Fruit fly (Drosophila melanogaster) whole organism, embryonic: ENCODE results near the gene CG42340.
A peak's percentile ranks its signal among the peaks of the same experiment; 100 is the strongest.

ENCODE experiments used
- Ada2b ChIP-seq: fragments of 200-800 bp; sonication (Bioruptor generic); IDR thresholded peaks from 2 replicates; pipeline ENCODE4 v1.3.6; 2022; ENCODE audit warnings: missing biosample characterization, missing genetic modification characterization
- Adf1 ChIP-seq: fragments of 200-800 bp; sonication (Bioruptor generic); IDR thresholded peaks from 2 replicates; pipeline ENCODE4 v1.3.6; 2022; ENCODE audit warnings: missing biosample characterization, missing genetic modification characterization
- Atf3 ChIP-seq: fragments of 200-800 bp; sonication (Bioruptor generic); optimal IDR thresholded peaks from 3 replicates; lab custom pipeline; 2016; ENCODE audit warnings: missing biosample characterization, missing genetic modification characterization
- BEAF-32 ChIP-seq: fragments of 200-800 bp; sonication (Bioruptor generic); optimal IDR thresholded peaks from 3 replicates; lab custom pipeline; 2017; ENCODE audit warnings: missing biosample characterization, missing genetic modification characterization, mild to moderate bottlenecking, moderate library complexity, missing genetic modification reagents
- Bteb2 ChIP-seq: fragments of 200-800 bp; sonication (Bioruptor generic); optimal IDR thresholded peaks from 2 replicates; lab custom pipeline; 2016; ENCODE audit warnings: missing biosample characterization, missing genetic modification characterization
- CG10366 ChIP-seq: fragments of 200-800 bp; sonication (Bioruptor generic); IDR thresholded peaks from 2 replicates; pipeline ENCODE4 v1.3.6; 2022; ENCODE audit warnings: missing biosample characterization, missing genetic modification characterization
- CG10565 ChIP-seq: fragments of 200-800 bp; sonication (Bioruptor generic); optimal IDR thresholded peaks from 3 replicates; lab custom pipeline; 2016; ENCODE audit warnings: missing biosample characterization, mild to moderate bottlenecking, missing genetic modification characterization
- CG11504 ChIP-seq: fragments of 200-800 bp; sonication (Bioruptor generic); optimal IDR thresholded peaks from 3 replicates; lab custom pipeline; 2019; ENCODE audit warnings: missing biosample characterization, mild to moderate bottlenecking, missing genetic modification characterization, moderate library complexity
- CG13296 ChIP-seq: fragments of 200-800 bp; sonication (Bioruptor generic); optimal IDR thresholded peaks from 3 replicates; lab custom pipeline; 2018; ENCODE audit warnings: missing biosample characterization, mild to moderate bottlenecking, missing genetic modification characterization
- CG14860 ChIP-seq: fragments of 200-800 bp; sonication (Bioruptor generic); IDR thresholded peaks from 3 replicates; pipeline ENCODE4 v1.3.6; 2022; ENCODE audit warnings: missing biosample characterization, missing genetic modification characterization; ENCODE audit not compliant: partially characterized antibody
- CG15479 ChIP-seq: fragments of 200-800 bp; sonication (Bioruptor generic); optimal IDR thresholded peaks from 3 replicates; lab custom pipeline; 2019; ENCODE audit warnings: missing biosample characterization, mild to moderate bottlenecking, missing genetic modification characterization, moderate library complexity
- CG15601 ChIP-seq: fragments of 200-800 bp; sonication (Bioruptor generic); optimal IDR thresholded peaks from 3 replicates; lab custom pipeline; 2019; ENCODE audit warnings: missing biosample characterization, mild to moderate bottlenecking, missing genetic modification characterization, moderate library complexity
- CG16779 ChIP-seq: fragments of 200-800 bp; sonication (Bioruptor generic); IDR thresholded peaks from 2 replicates; pipeline ENCODE4 v1.3.6; 2022; ENCODE audit warnings: missing biosample characterization, missing genetic modification characterization
- CG16863 ChIP-seq: fragments of 200-800 bp; sonication (Bioruptor generic); optimal IDR thresholded peaks from 3 replicates; lab custom pipeline; 2016; ENCODE audit warnings: missing biosample characterization, missing genetic modification characterization
- CG17359 ChIP-seq: fragments of 200-800 bp; sonication (Bioruptor generic); optimal IDR thresholded peaks from 3 replicates; lab custom pipeline; 2018; ENCODE audit warnings: missing biosample characterization, mild to moderate bottlenecking, missing genetic modification characterization, moderate library complexity
- CG18011 ChIP-seq: fragments of 200-800 bp; sonication (Bioruptor generic); optimal IDR thresholded peaks from 2 replicates; lab custom pipeline; 2017; ENCODE audit warnings: missing biosample characterization, missing genetic modification characterization, mild to moderate bottlenecking, moderate library complexity, missing genotype
- CG18476 ChIP-seq: fragments of 200-800 bp; sonication (Bioruptor generic); optimal IDR thresholded peaks from 2 replicates; lab custom pipeline; 2016; ENCODE audit warnings: missing biosample characterization, mild to moderate bottlenecking, missing genetic modification characterization
- CG2129 ChIP-seq: fragments of 200-800 bp; sonication (Bioruptor generic); IDR thresholded peaks from 2 replicates; pipeline ENCODE4 v1.3.6; 2022; ENCODE audit warnings: missing biosample characterization, missing genetic modification characterization; ENCODE audit not compliant: partially characterized antibody
- CG2202 ChIP-seq: fragments of 200-800 bp; sonication (Bioruptor generic); optimal IDR thresholded peaks from 2 replicates; lab custom pipeline; 2018; ENCODE audit warnings: missing biosample characterization, mild to moderate bottlenecking, missing genetic modification characterization
- CG31224 ChIP-seq: fragments of 200-800 bp; sonication (Bioruptor generic); IDR thresholded peaks from 2 replicates; pipeline ENCODE4 v1.3.6; 2022; ENCODE audit warnings: missing biosample characterization, missing genetic modification characterization
- CG31441 ChIP-seq: fragments of 200-800 bp; sonication (Bioruptor generic); IDR thresholded peaks from 2 replicates; pipeline ENCODE4 v1.3.6; 2022; ENCODE audit warnings: missing biosample characterization, missing genetic modification characterization
- CG3281 ChIP-seq: fragments of 200-800 bp; sonication (Bioruptor generic); optimal IDR thresholded peaks from 3 replicates; lab custom pipeline; 2017; ENCODE audit warnings: missing biosample characterization, mild to moderate bottlenecking, missing genetic modification characterization
- CG5953 ChIP-seq: fragments of 200-800 bp; sonication (Bioruptor generic); IDR thresholded peaks from 2 replicates; pipeline ENCODE4 v1.3.6; 2022; ENCODE audit warnings: missing biosample characterization, missing genetic modification characterization
- CG8281 ChIP-seq: fragments of 200-800 bp; sonication (Bioruptor generic); optimal IDR thresholded peaks from 2 replicates; lab custom pipeline; 2018; ENCODE audit warnings: missing biosample characterization, mild to moderate bottlenecking, missing genetic modification characterization, moderate library complexity
- CG8359 ChIP-seq: fragments of 200-800 bp; sonication (Bioruptor generic); optimal IDR thresholded peaks from 2 replicates; lab custom pipeline; 2017; ENCODE audit warnings: missing biosample characterization, mild to moderate bottlenecking, missing genetic modification characterization, borderline replicate concordance
- CG9727 ChIP-seq: fragments of 200-800 bp; sonication (Bioruptor generic); optimal IDR thresholded peaks from 3 replicates; lab custom pipeline; 2017; ENCODE audit warnings: missing biosample characterization, mild to moderate bottlenecking, missing genetic modification characterization
- CTCF ChIP-seq: fragments of 200-800 bp; sonication (Bioruptor generic); optimal IDR thresholded peaks from 2 replicates; lab custom pipeline; 2017; ENCODE audit warnings: missing biosample characterization, mild to moderate bottlenecking, missing genetic modification characterization, moderate library complexity
- Dad ChIP-seq: fragments of 200-800 bp; sonication (Bioruptor generic); optimal IDR thresholded peaks from 3 replicates; lab custom pipeline; 2016; ENCODE audit warnings: missing biosample characterization, missing genetic modification characterization
- Deaf1 ChIP-seq: fragments of 200-800 bp; optimal IDR thresholded peaks from 3 replicates; lab custom pipeline; 2019; ENCODE audit warnings: missing biosample characterization, mild to moderate bottlenecking, missing genetic modification characterization, moderate library complexity
- HHEX ChIP-seq: fragments of 200-800 bp; sonication (Bioruptor generic); optimal IDR thresholded peaks from 3 replicates; lab custom pipeline; 2017; ENCODE audit warnings: missing biosample characterization, mild to moderate bottlenecking, missing genetic modification characterization, missing genetic modification reagents
- Hr39 ChIP-seq: fragments of >200 bp; optimal IDR thresholded peaks from 2 replicates; lab custom pipeline; 2017
- Med ChIP-seq: fragments of 200-800 bp; sonication (Bioruptor generic); peaks from one replicate; lab custom pipeline; 2016; ENCODE audit warnings: missing biosample characterization, missing genetic modification characterization, mild to moderate bottlenecking, inconsistent platforms, moderate library complexity
- Meics ChIP-seq: fragments of 200-800 bp; sonication (Bioruptor generic); optimal IDR thresholded peaks from 2 replicates; lab custom pipeline; 2017; ENCODE audit warnings: missing biosample characterization, mild to moderate bottlenecking, missing genetic modification characterization
- NC2α ChIP-seq: fragments of 200-800 bp; sonication (Bioruptor generic); optimal IDR thresholded peaks from 2 replicates; lab custom pipeline; 2016; ENCODE audit warnings: missing biosample characterization, missing genetic modification characterization
- Nf-YC ChIP-seq: fragments of 200-800 bp; optimal IDR thresholded peaks from 3 replicates; lab custom pipeline; 2019; ENCODE audit warnings: missing biosample characterization, mild to moderate bottlenecking, missing genetic modification characterization, moderate library complexity
- Scr ChIP-seq: fragments of 200-800 bp; sonication (Bioruptor generic); IDR thresholded peaks from 2 replicates; pipeline ENCODE4 v1.3.6; 2022; ENCODE audit warnings: missing biosample characterization, missing genetic modification characterization; ENCODE audit not compliant: partially characterized antibody
- Sox100B ChIP-seq: fragments of 200-800 bp; sonication (Bioruptor generic); optimal IDR thresholded peaks from 3 replicates; lab custom pipeline; 2018; ENCODE audit warnings: missing biosample characterization, mild to moderate bottlenecking, missing genetic modification characterization
- Taf1 ChIP-seq: fragments of 200-800 bp; sonication (Bioruptor generic); IDR thresholded peaks from 2 replicates; pipeline ENCODE4 v1.3.6; 2022; ENCODE audit warnings: missing biosample characterization, missing genetic modification characterization
- Vsx1 ChIP-seq: fragments of 200-800 bp; sonication (Bioruptor generic); optimal IDR thresholded peaks from 2 replicates; lab custom pipeline; 2017; ENCODE audit warnings: missing biosample characterization, mild to moderate bottlenecking, missing genetic modification characterization, missing genetic modification reagents
- ap ChIP-seq: fragments of 200-800 bp; sonication (Bioruptor generic); IDR thresholded peaks from 2 replicates; pipeline ENCODE4 v1.3.6; 2022; ENCODE audit warnings: missing biosample characterization, missing genetic modification characterization
- ci ChIP-seq: fragments of 200-800 bp; sonication (Bioruptor generic); IDR thresholded peaks from 3 replicates; pipeline ENCODE4 v1.3.6; 2022; ENCODE audit warnings: missing biosample characterization, missing genetic modification characterization
- dmrt11E ChIP-seq: fragments of 200-800 bp; sonication (Bioruptor generic); optimal IDR thresholded peaks from 3 replicates; lab custom pipeline; 2018; ENCODE audit warnings: missing biosample characterization, mild to moderate bottlenecking, missing genetic modification characterization, moderate library complexity
- emc ChIP-seq: fragments of 200-800 bp; sonication (Bioruptor generic); optimal IDR thresholded peaks from 2 replicates; lab custom pipeline; 2016; ENCODE audit warnings: missing biosample characterization, missing genetic modification characterization
- fd64A ChIP-seq: fragments of 200-800 bp; sonication (Bioruptor generic); optimal IDR thresholded peaks from 3 replicates; lab custom pipeline; 2018; ENCODE audit warnings: missing biosample characterization, mild to moderate bottlenecking, missing genetic modification characterization
- gro ChIP-seq: fragments of 200-800 bp; sonication (Bioruptor generic); optimal IDR thresholded peaks from 2 replicates; lab custom pipeline; 2016; ENCODE audit warnings: missing biosample characterization, missing genetic modification characterization
- lbe ChIP-seq: fragments of 200-800 bp; sonication (Bioruptor generic); optimal IDR thresholded peaks from 2 replicates; lab custom pipeline; 2016; ENCODE audit warnings: missing biosample characterization, mild to moderate bottlenecking, missing genetic modification characterization
- prd ChIP-seq, 3 experiments: fragments of >200 bp in 2 of 3; fragments of 200-800 bp in 1 of 3; sonication (Bioruptor generic) in 1 of 3; optimal IDR thresholded peaks in 2 of 3; IDR thresholded peaks in 1 of 3; 2 replicates in 2 of 3; 3 replicates in 1 of 3; pipeline versions ENCODE4 v1.3.6 to Lab custom; 2017 to 2022; ENCODE audit warnings: missing biosample characterization in 1 of 3, missing genetic modification characterization in 1 of 3
- run ChIP-seq: fragments of 200-800 bp; sonication (Bioruptor generic); optimal IDR thresholded peaks from 3 replicates; lab custom pipeline; 2018; ENCODE audit warnings: missing biosample characterization, mild to moderate bottlenecking, missing genetic modification characterization
- sens-2 ChIP-seq: fragments of 200-800 bp; sonication (Bioruptor generic); IDR thresholded peaks from 2 replicates; pipeline ENCODE4 v1.3.6; 2022; ENCODE audit warnings: missing biosample characterization, missing genetic modification characterization
- slp2 ChIP-seq: fragments of 200-800 bp; sonication (Bioruptor generic); optimal IDR thresholded peaks from 2 replicates; lab custom pipeline; 2016; ENCODE audit warnings: missing biosample characterization, missing genetic modification characterization
- sug ChIP-seq: fragments of 200-800 bp; optimal IDR thresholded peaks from 2 replicates; lab custom pipeline; 2019; ENCODE audit warnings: missing biosample characterization, mild to moderate bottlenecking, missing genetic modification characterization, moderate library complexity
- trh ChIP-seq: fragments of 200-800 bp; sonication (Bioruptor generic); optimal IDR thresholded peaks from 2 replicates; lab custom pipeline; 2016; ENCODE audit warnings: missing biosample characterization, missing genetic modification characterization

CG42340 gene

dm6 chrX:6376748-6377147 is 147.4 kb downstream of the CG42340 start (continued):
- TF ChIP-seq sug: no peak
- TF ChIP-seq CG14860 (GFP tag; lab: Robert Waterston, UW): no peak
- no peak for TF ChIP-seq dmrt11E (tag; lab: Kevin White, UChicago)
- no peak for TF ChIP-seq Hr39
- no peak for TF ChIP-seq HHEX
- no peak for TF ChIP-seq CG31224 (GFP tag; lab: Robert Waterston, UW)
- peak; percentile 27 for TF ChIP-seq CG17359 (tag; lab: Kevin White, UChicago)
- TF ChIP-seq CG18011 (GFP tag; lab: Kevin White, UChicago): no peak
- no peak for TF ChIP-seq Vsx1 (GFP tag; lab: Kevin White, UChicago)
- no peak for TF ChIP-seq CG16863 (GFP tag; lab: Kevin White, UChicago)
- TF ChIP-seq CG10565: no peak
- no peak for TF ChIP-seq Sox100B (GFP tag; lab: Kevin White, UChicago)
- no peak for TF ChIP-seq CG15601
- no peak for TF ChIP-seq prd (optimal IDR thresholded peaks at IDR 0.05; lab: Kevin White, UChicago)
- 0 out of 3 replicates have a peak, but pooled peaks have one; percentile 8 for TF ChIP-seq prd (GFP tag; IDR thresholded peaks at IDR 0.05; lab: Robert Waterston, UW)
- no peak for TF ChIP-seq Dad
- no peak for TF ChIP-seq emc
- no peak for TF ChIP-seq Scr (GFP tag; lab: Robert Waterston, UW)
- TF ChIP-seq lbe: no peak
- no peak for TF ChIP-seq CG8359 (GFP tag; lab: Kevin White, UChicago)
- no peak for TF ChIP-seq trh (GFP tag; lab: Kevin White, UChicago)
- no peak for TF ChIP-seq CG5953 (GFP tag; lab: Robert Waterston, UW)
- TF ChIP-seq Deaf1 (tag; lab: Kevin White, UChicago): no peak
- no peak for TF ChIP-seq slp2 (GFP tag; lab: Kevin White, UChicago)
- TF ChIP-seq Med: peak; percentile 84
- TF ChIP-seq run (tag; lab: Kevin White, UChicago): no peak
- no peak for TF ChIP-seq CG18476 (GFP tag; lab: Kevin White, UChicago)
- no peak for TF ChIP-seq CG15479
- TF ChIP-seq CG31441 (GFP tag; lab: Robert Waterston, UW): no peak
- TF ChIP-seq NC2α (GFP tag; lab: Kevin White, UChicago): no peak
- TF ChIP-seq CG3281 (GFP tag; lab: Kevin White, UChicago): peak; percentile 12
- TF ChIP-seq CG11504: peak; percentile 50
- no peak for TF ChIP-seq Nf-YC
- TF ChIP-seq CG8281 (tag; lab: Kevin White, UChicago): no peak
- no peak for TF ChIP-seq Bteb2 (GFP tag; lab: Kevin White, UChicago)
- TF ChIP-seq CG2129 (GFP tag; lab: Robert Waterston, UW): no peak
- no peak for TF ChIP-seq Atf3 (GFP tag; lab: Kevin White, UChicago)
- TF ChIP-seq CG2202 (tag; lab: Kevin White, UChicago): no peak
- TF ChIP-seq ci (GFP tag; lab: Robert Waterston, UW): 0 out of 3 replicates have a peak, but pooled peaks have one; percentile 35
- TF ChIP-seq CG10366 (GFP tag; lab: Robert Waterston, UW): no peak
- TF ChIP-seq sens-2 (GFP tag; lab: Robert Waterston, UW): no peak
- no peak for TF ChIP-seq Taf1 (GFP tag; lab: Robert Waterston, UW)
- no peak for TF ChIP-seq ap (GFP tag; lab: Robert Waterston, UW)
- TF ChIP-seq CG9727 (GFP tag; lab: Kevin White, UChicago): peak; percentile 12
- TF ChIP-seq fd64A (GFP tag; lab: Kevin White, UChicago): no peak
- TF ChIP-seq CG13296 (GFP tag; lab: Kevin White, UChicago): no peak
- no peak for TF ChIP-seq gro (GFP tag; lab: Kevin White, UChicago)
- TF ChIP-seq Meics (GFP tag; lab: Kevin White, UChicago): peak; percentile 37
- TF ChIP-seq BEAF-32 (GFP tag; lab: Kevin White, UChicago): no peak
- TF ChIP-seq CG16779 (GFP tag; lab: Robert Waterston, UW): no peak
- TF ChIP-seq Ada2b (GFP tag; lab: Robert Waterston, UW): no peak
- TF ChIP-seq CTCF (GFP tag; lab: Kevin White, UChicago): no peak
- no peak for TF ChIP-seq Adf1 (GFP tag; lab: Robert Waterston, UW)
